Worm (Caenorhabditis elegans) whole organism, L1 larva: Measurements from ENCODE around the gene unc-71.

Experiments used
- aly-2 ChIP-seq: fragments of 150-350 bp; optimal IDR thresholded peaks from 2 replicates; lab custom pipeline; 2014; ENCODE audit warnings: missing biosample characterization, missing genetic modification characterization
- dpl-1 ChIP-seq, 3 experiments: fragments of 150-350 bp in 2 of 3; sonication (generic microtip) in 1 of 3; optimal IDR thresholded peaks; 2 replicates each; lab custom pipeline; 2014 to 2017; ENCODE audit warnings: missing biosample characterization in 3 of 3, missing genetic modification characterization in 3 of 3, missing genetic modification reagents in 3 of 3

DNA sequence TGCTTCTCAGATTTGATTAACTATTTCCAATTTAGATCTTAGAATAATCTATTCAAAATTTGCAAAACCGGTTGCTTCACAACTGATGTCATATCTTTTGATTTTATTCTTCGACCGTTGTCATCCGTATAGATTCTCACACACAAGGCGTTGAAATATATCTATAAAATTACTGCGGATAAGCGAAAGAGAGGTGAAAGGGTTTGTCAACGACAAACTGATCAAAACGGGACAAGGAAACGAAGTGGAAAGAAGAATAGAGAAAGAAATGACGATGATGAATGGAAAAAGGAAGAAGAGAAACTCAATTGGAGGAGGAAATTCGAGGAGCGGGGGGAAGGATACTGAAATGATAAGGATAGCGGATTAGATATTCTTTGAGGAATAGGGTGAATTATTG, 40.5 kb downstream of the unc-71 start:
- TF ChIP-seq dpl-1 (GFP tag; optimal IDR thresholded peaks at IDR 0.05; lab: Kevin White, UChicago) (no peak), aly-2 (tag; lab: Kevin White, UChicago) (no peak)
